Fruit fly (Drosophila melanogaster): ENCODE measurements around the gene RhoGAPp190.

DNA sequence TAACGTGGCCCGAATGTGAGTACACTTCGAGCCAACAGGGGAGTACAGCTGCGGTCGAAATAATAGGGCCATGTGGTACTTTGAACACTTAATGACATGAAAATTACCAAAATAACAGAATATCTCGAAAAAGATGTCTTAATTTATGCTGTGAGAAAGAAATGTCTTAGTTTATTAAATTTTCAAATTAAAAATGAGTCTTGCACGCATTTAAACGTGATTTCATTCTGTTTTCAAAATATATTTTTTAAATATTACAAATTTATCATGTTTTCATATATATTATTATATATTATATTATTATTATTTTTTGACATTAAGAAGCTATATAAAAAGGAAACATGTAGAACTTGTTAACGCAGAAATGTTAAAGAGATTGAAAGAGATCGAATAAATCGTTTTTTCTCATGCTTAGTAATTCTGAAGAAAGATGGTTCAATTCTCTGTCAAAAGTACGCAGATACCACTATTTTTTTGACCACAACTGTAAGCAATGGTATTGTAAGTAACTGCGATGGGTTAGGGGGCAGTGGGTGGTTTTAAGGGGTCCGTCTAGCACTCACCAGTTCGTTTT is 42.6 kb upstream of the RhoGAPp190 start:
- TF ChIP-seq Snoo (tag; optimal IDR thresholded peaks at IDR 0.05): no peak
- no peak for TF ChIP-seq gl (tag; optimal IDR thresholded peaks at IDR 0.05)
- no peak for TF ChIP-seq rn (GFP tag; IDR thresholded peaks at IDR 0.05)
- TF ChIP-seq CG4496 (GFP tag; IDR thresholded peaks at IDR 0.05): peak; percentile 54
- no peak for TF ChIP-seq Pif1A (GFP tag; optimal IDR thresholded peaks at IDR 0.05)
